Fruit fly (Drosophila melanogaster) whole organism, prepupa: ENCODE measurements around the gene Spx.

Experiments used
- Blimp-1 ChIP-seq: fragments of 200-800 bp; sonication (Bioruptor generic); optimal IDR thresholded peaks from 3 replicates; lab custom pipeline; 2017; ENCODE audit warnings: missing biosample characterization, missing genetic modification characterization, mild to moderate bottlenecking, moderate library complexity, missing genetic modification reagents
- CG10631 ChIP-seq: fragments of 200-800 bp; sonication (Bioruptor generic); optimal IDR thresholded peaks from 2 replicates; lab custom pipeline; 2016; ENCODE audit warnings: missing biosample characterization, missing genetic modification characterization
- CG10669 ChIP-seq: fragments of 200-800 bp; sonication (Bioruptor generic); optimal IDR thresholded peaks from 3 replicates; lab custom pipeline; 2018; ENCODE audit warnings: missing biosample characterization, mild to moderate bottlenecking, missing genetic modification characterization, moderate library complexity
- CG11762 ChIP-seq: fragments of 200-800 bp; sonication (Bioruptor generic); optimal IDR thresholded peaks from 3 replicates; lab custom pipeline; 2016; ENCODE audit warnings: missing biosample characterization, missing genetic modification characterization; ENCODE audit not compliant: insufficient read depth
- CG15336 ChIP-seq: fragments of 200-800 bp; sonication (Bioruptor generic); IDR thresholded peaks from 2 replicates; pipeline ENCODE4 v1.3.6; 2022; ENCODE audit warnings: missing biosample characterization, missing genetic modification characterization
- CG1621 ChIP-seq: fragments of 200-800 bp; sonication (Bioruptor generic); optimal IDR thresholded peaks from 3 replicates; lab custom pipeline; 2018; ENCODE audit warnings: missing biosample characterization, mild to moderate bottlenecking, missing genetic modification characterization
- CG16779 ChIP-seq: fragments of 200-800 bp; sonication (Bioruptor generic); optimal IDR thresholded peaks from 3 replicates; lab custom pipeline; 2017; ENCODE audit warnings: missing biosample characterization, mild to moderate bottlenecking, missing genetic modification characterization
- CG3032 ChIP-seq: fragments of 200-800 bp; optimal IDR thresholded peaks from 2 replicates; lab custom pipeline; 2019; ENCODE audit warnings: missing biosample characterization, mild to moderate bottlenecking, missing genetic modification characterization, moderate library complexity
- CG31627 ChIP-seq: fragments of 200-800 bp; sonication (Bioruptor generic); optimal IDR thresholded peaks from 3 replicates; lab custom pipeline; 2016; ENCODE audit warnings: missing biosample characterization, missing genetic modification characterization
- CG32006 ChIP-seq: fragments of 200-800 bp; sonication (Bioruptor generic); optimal IDR thresholded peaks from 3 replicates; lab custom pipeline; 2017; ENCODE audit warnings: missing biosample characterization, mild to moderate bottlenecking, missing genetic modification characterization
- CG6163 ChIP-seq: fragments of 200-800 bp; sonication (Bioruptor generic); IDR thresholded peaks from 3 replicates; pipeline ENCODE4 v1.3.6; 2022; ENCODE audit warnings: missing biosample characterization, missing genetic modification characterization
- CG6276 ChIP-seq: fragments of 200-800 bp; sonication (Bioruptor generic); optimal IDR thresholded peaks from 2 replicates; lab custom pipeline; 2017; ENCODE audit warnings: missing biosample characterization, mild to moderate bottlenecking, missing genetic modification characterization
- CG6808 ChIP-seq: fragments of 200-800 bp; sonication (Bioruptor generic); optimal IDR thresholded peaks from 3 replicates; lab custom pipeline; 2017; ENCODE audit warnings: missing biosample characterization, missing genetic modification characterization, mild to moderate bottlenecking, moderate library complexity, missing genetic modification reagents
- CG7368 ChIP-seq: fragments of 200-800 bp; sonication (Bioruptor generic); optimal IDR thresholded peaks from 3 replicates; lab custom pipeline; 2016; ENCODE audit warnings: missing biosample characterization, missing genetic modification characterization
- CG8119 ChIP-seq: fragments of 200-800 bp; sonication (Bioruptor generic); IDR thresholded peaks from 3 replicates; pipeline ENCODE4 v1.3.6; 2022; ENCODE audit warnings: missing biosample characterization, missing genetic modification characterization
- CG8319 ChIP-seq: fragments of 200-800 bp; sonication (Bioruptor generic); optimal IDR thresholded peaks from 3 replicates; lab custom pipeline; 2016; ENCODE audit warnings: missing biosample characterization, missing genetic modification characterization
- Eip75B ChIP-seq: fragments of 200-800 bp; sonication (Bioruptor generic); optimal IDR thresholded peaks from 3 replicates; lab custom pipeline; 2016; ENCODE audit warnings: missing biosample characterization, missing genetic modification characterization
- Eip78C ChIP-seq: fragments of 200-800 bp; sonication (Bioruptor generic); peaks from one replicate; lab custom pipeline; 2016; ENCODE audit warnings: missing biosample characterization, missing genetic modification characterization
- Gug ChIP-seq: fragments of 200-800 bp; sonication (Bioruptor generic); IDR thresholded peaks from 2 replicates; pipeline ENCODE4 v1.3.6; 2022; ENCODE audit warnings: missing biosample characterization, missing genetic modification characterization
- Hr38 ChIP-seq: sonication (Bioruptor generic); optimal IDR thresholded peaks from 2 replicates; lab custom pipeline; 2016; ENCODE audit warnings: missing biosample characterization, missing genetic modification characterization
- Hr39 ChIP-seq: fragments of 200-800 bp; sonication (Bioruptor generic); optimal IDR thresholded peaks from 2 replicates; lab custom pipeline; 2016; ENCODE audit warnings: missing biosample characterization, missing genetic modification characterization
- Hr4 ChIP-seq: fragments of 200-800 bp; sonication (Bioruptor generic); optimal IDR thresholded peaks from 3 replicates; lab custom pipeline; 2016; ENCODE audit warnings: missing biosample characterization, missing genetic modification characterization
- Lpt ChIP-seq: fragments of 200-800 bp; sonication (Bioruptor generic); optimal IDR thresholded peaks from 3 replicates; lab custom pipeline; 2016; ENCODE audit warnings: missing biosample characterization, missing genetic modification characterization
- Met ChIP-seq: fragments of 200-800 bp; sonication (Bioruptor generic); optimal IDR thresholded peaks from 3 replicates; lab custom pipeline; 2016; ENCODE audit warnings: missing biosample characterization, missing genetic modification characterization
- OdsH ChIP-seq: fragments of 200-800 bp; sonication (Bioruptor generic); optimal IDR thresholded peaks from 3 replicates; lab custom pipeline; 2016; ENCODE audit warnings: missing biosample characterization, missing genetic modification characterization
- Smox ChIP-seq: fragments of 200-800 bp; sonication (Bioruptor generic); optimal IDR thresholded peaks from 3 replicates; lab custom pipeline; 2016; ENCODE audit warnings: missing biosample characterization, missing genetic modification characterization
- achi ChIP-seq: fragments of 200-800 bp; sonication (Bioruptor generic); optimal IDR thresholded peaks from 3 replicates; lab custom pipeline; 2016; ENCODE audit warnings: missing biosample characterization, missing genetic modification characterization
- acj6 ChIP-seq: fragments of 200-800 bp; sonication (Bioruptor generic); optimal IDR thresholded peaks from 3 replicates; lab custom pipeline; 2016; ENCODE audit warnings: missing biosample characterization, missing genetic modification characterization
- dsx ChIP-seq: fragments of 200-800 bp; optimal IDR thresholded peaks from 3 replicates; lab custom pipeline; 2019; ENCODE audit warnings: missing biosample characterization, mild to moderate bottlenecking, missing genetic modification characterization, moderate library complexity; ENCODE audit not compliant: poor library complexity, severe bottlenecking
- eg ChIP-seq: fragments of 200-800 bp; sonication (Bioruptor generic); IDR thresholded peaks from 3 replicates; pipeline ENCODE4 v1.3.6; 2022; ENCODE audit warnings: missing biosample characterization, missing genetic modification characterization
- esn ChIP-seq: fragments of 200-800 bp; sonication (Bioruptor generic); optimal IDR thresholded peaks from 2 replicates; lab custom pipeline; 2016; ENCODE audit warnings: missing biosample characterization, mild to moderate bottlenecking, missing genetic modification characterization, moderate library complexity
- fd59A ChIP-seq: fragments of 200-800 bp; sonication (Bioruptor generic); optimal IDR thresholded peaks from 2 replicates; lab custom pipeline; 2017; ENCODE audit warnings: missing biosample characterization, mild to moderate bottlenecking, missing genetic modification characterization, missing genetic modification reagents
- net ChIP-seq: fragments of 200-800 bp; sonication (Bioruptor generic); optimal IDR thresholded peaks from 3 replicates; lab custom pipeline; 2016; ENCODE audit warnings: missing biosample characterization, missing genetic modification characterization
- pdm3 ChIP-seq: fragments of 200-800 bp; sonication (Bioruptor generic); optimal IDR thresholded peaks from 3 replicates; lab custom pipeline; 2016; ENCODE audit warnings: missing biosample characterization, missing genetic modification characterization
- salr ChIP-seq, 2 experiments: fragments of 200-800 bp; sonication (Bioruptor generic); optimal IDR thresholded peaks; 3 replicates each; lab custom pipeline; 2016 to 2018; ENCODE audit warnings: missing biosample characterization in 2 of 2, missing genetic modification characterization in 2 of 2, mild to moderate bottlenecking in 1 of 2
- spab ChIP-seq: fragments of 200-800 bp; sonication (Bioruptor generic); optimal IDR thresholded peaks from 2 replicates; lab custom pipeline; 2017; ENCODE audit warnings: missing biosample characterization, mild to moderate bottlenecking, missing genetic modification characterization, missing genetic modification reagents
- ss ChIP-seq, 2 experiments: fragments of 200-800 bp; sonication (Bioruptor generic); optimal IDR thresholded peaks; 2 replicates in 1 of 2; 3 replicates in 1 of 2; lab custom pipeline; 2017 to 2018; ENCODE audit warnings: mild to moderate bottlenecking in 2 of 2, missing biosample characterization in 2 of 2, missing genetic modification characterization in 2 of 2, moderate library complexity in 1 of 2
- svp ChIP-seq: fragments of 200-800 bp; sonication (Bioruptor generic); peaks from one replicate; lab custom pipeline; 2016; ENCODE audit warnings: missing biosample characterization, missing genetic modification characterization
- vri ChIP-seq: fragments of 200-800 bp; sonication (Bioruptor generic); optimal IDR thresholded peaks from 3 replicates; lab custom pipeline; 2016; ENCODE audit warnings: missing biosample characterization, mild to moderate bottlenecking, missing genetic modification characterization

Gene Spx

dm6 chrX:6224225-6225190 is 31.1 kb upstream of the Spx start, which contains the start of gene sqh (continued):
- TF ChIP-seq OdsH (GFP tag; lab: Kevin White, UChicago) (peak; percentile 93), CG16779 (tag; lab: Kevin White, UChicago) (peak; percentile 66), salr (GFP tag; optimal IDR thresholded peaks at IDR 0.05; lab: Kevin White, UChicago) (peak; percentile 69 to 75), CG8119 (GFP tag; lab: Robert Waterston, UW) (peak; percentile 94), dsx (GFP tag; lab: Kevin White, UChicago) (peak; percentile 79), CG3032 (tag; lab: Kevin White, UChicago) (peak; percentile 81), esn (peak; percentile 89), net (GFP tag; lab: Kevin White, UChicago) (peak; percentile 86), pdm3 (peak; percentile 86), Blimp-1 (GFP tag; lab: Kevin White, UChicago) (peak; percentile 63)

- TF ChIP-seq CG8119 (GFP tag; lab: Robert Waterston, UW) (peak; percentile 17; the same call in 1 of the 3 replicates), CG15336 (GFP tag; lab: Robert Waterston, UW) (no peak)
Measured at dm6 chrX:6225472-6226049, 30.1 kb upstream of the Spx start, which contains the start of gene dtn. Gene dtn (plus strand): TSS chrX:6225647.

dm6 chrX:6231764-6232163 is 23.9 kb upstream of the Spx start:
- TF ChIP-seq CG8119 (GFP tag; lab: Robert Waterston, UW): no peak
- TF ChIP-seq Eip75B: no peak
- no peak for TF ChIP-seq vri (GFP tag; lab: Kevin White, UChicago)
- no peak for TF ChIP-seq CG6276 (GFP tag; lab: Kevin White, UChicago)
- no peak for TF ChIP-seq Lpt (GFP tag; lab: Kevin White, UChicago)
- no peak for TF ChIP-seq CG11762
- no peak for TF ChIP-seq achi
- no peak for TF ChIP-seq acj6 (GFP tag; lab: Kevin White, UChicago)
- TF ChIP-seq svp (GFP tag; lab: Kevin White, UChicago): no peak
- TF ChIP-seq fd59A: no peak
- TF ChIP-seq Gug (GFP tag; lab: Robert Waterston, UW): no peak
- TF ChIP-seq spab (GFP tag; lab: Kevin White, UChicago): no peak
- TF ChIP-seq Met (GFP tag; lab: Kevin White, UChicago): no peak
- no peak for TF ChIP-seq CG10669
- TF ChIP-seq CG8319: no peak
- no peak for TF ChIP-seq CG3032 (tag; lab: Kevin White, UChicago)
- no peak for TF ChIP-seq CG6163 (GFP tag; lab: Robert Waterston, UW)
- no peak for TF ChIP-seq CG1621 (tag; lab: Kevin White, UChicago)
- no peak for TF ChIP-seq Hr4
- TF ChIP-seq, all 60 proteins: peak for 0

dm6 chrX:6237015-6237414 is 18.6 kb upstream of the Spx start, which contains the start of gene CG14445:
Gene CG14445 (plus strand): TSS chrX:6237315.
- no peak for TF ChIP-seq CG10631 (GFP tag; lab: Kevin White, UChicago)
- TF ChIP-seq Smox (GFP tag; lab: Kevin White, UChicago): no peak
- TF ChIP-seq Eip78C: no peak
- TF ChIP-seq salr (GFP tag; optimal IDR thresholded peaks at IDR 0.05; lab: Kevin White, UChicago): no peak
- TF ChIP-seq CG31627 (GFP tag; lab: Kevin White, UChicago): no peak
- TF ChIP-seq eg (GFP tag; lab: Robert Waterston, UW): no peak
- no peak for TF ChIP-seq Hr39 (GFP tag; lab: Kevin White, UChicago)
- no peak for TF ChIP-seq CG7368 (GFP tag; lab: Kevin White, UChicago)
- TF ChIP-seq Hr38 (GFP tag; lab: Kevin White, UChicago): no peak
- no peak for TF ChIP-seq ss (GFP tag; optimal IDR thresholded peaks at IDR 0.05; lab: Kevin White, UChicago)
- no peak for TF ChIP-seq CG6808
- no peak for TF ChIP-seq Eip75B
- no peak for TF ChIP-seq CG32006
- no peak for TF ChIP-seq svp (GFP tag; lab: Kevin White, UChicago)
